Fruit fly (Drosophila melanogaster): ENCODE measurements around the gene Lsd-2.

- TF ChIP-seq lola (GFP tag; optimal IDR thresholded peaks at IDR 0.05): no peak
- TF ChIP-seq sima (GFP tag; optimal IDR thresholded peaks at IDR 0.05): no peak
Observed at dm6 chrX:15125496-15125895, 49.5 kb upstream of the Lsd-2 start, which contains the start of gene drd.
